Worm (Caenorhabditis elegans) whole organism, L2 larva: Measurements from ENCODE around the gene div-1.

Experiments
- C34F6.9 ChIP-seq: fragments of 150-350 bp; optimal IDR thresholded peaks from 2 replicates; lab custom pipeline; 2014; ENCODE audit warnings: missing biosample characterization, missing genetic modification characterization
- F13H6.1 ChIP-seq: sonication (generic microtip); optimal IDR thresholded peaks from 2 replicates; lab custom pipeline; 2016; ENCODE audit warnings: missing genetic modification characterization, missing compliant biosample characterization
- R02D3.7 ChIP-seq: fragments of 150-350 bp; optimal IDR thresholded peaks from 2 replicates; lab custom pipeline; 2014; ENCODE audit warnings: missing biosample characterization, missing genetic modification characterization
- Y55F3AM.14 ChIP-seq: fragments of 200-800 bp; sonication (Bioruptor generic); optimal IDR thresholded peaks from 2 replicates; lab custom pipeline; 2018; ENCODE audit warnings: mild to moderate bottlenecking, missing genetic modification characterization, missing compliant biosample characterization
- alr-1 ChIP-seq: fragments of 150-350 bp; optimal IDR thresholded peaks from 2 replicates; lab custom pipeline; 2014; ENCODE audit warnings: missing biosample characterization, missing genetic modification characterization
- aly-2 ChIP-seq: fragments of 150-350 bp; optimal IDR thresholded peaks from 2 replicates; lab custom pipeline; 2014; ENCODE audit warnings: missing biosample characterization, missing genetic modification characterization
- ceh-16 ChIP-seq: fragments of 150-350 bp; optimal IDR thresholded peaks from 2 replicates; lab custom pipeline; 2014; ENCODE audit warnings: missing biosample characterization, missing genetic modification characterization
- crh-2 ChIP-seq: sonication (generic microtip); optimal IDR thresholded peaks from 2 replicates; lab custom pipeline; 2017; ENCODE audit warnings: missing biosample characterization, missing genetic modification characterization
- dmd-4 ChIP-seq: sonication (generic microtip); optimal IDR thresholded peaks from 2 replicates; lab custom pipeline; 2017; ENCODE audit warnings: missing biosample characterization, missing genetic modification characterization
- fos-1 ChIP-seq: fragments of 150-350 bp; optimal IDR thresholded peaks from 2 replicates; lab custom pipeline; 2014; ENCODE audit warnings: missing biosample characterization, missing genetic modification characterization
- gmeb-1 ChIP-seq: fragments of 150-350 bp; optimal IDR thresholded peaks from 2 replicates; lab custom pipeline; 2014; ENCODE audit warnings: missing biosample characterization, missing genetic modification characterization
- lin-11 ChIP-seq: fragments of 150-350 bp; sonication (generic microtip); optimal IDR thresholded peaks from 2 replicates; lab custom pipeline; 2014; ENCODE audit warnings: missing biosample characterization, missing genetic modification characterization, inconsistent platforms, mixed read lengths
- lin-13 ChIP-seq: fragments of 150-350 bp; optimal IDR thresholded peaks from 2 replicates; lab custom pipeline; 2014; ENCODE audit warnings: missing biosample characterization, missing genetic modification reagents, missing genetic modification characterization
- lin-39 ChIP-seq: fragments of 150-350 bp; optimal IDR thresholded peaks from 2 replicates; lab custom pipeline; 2014; ENCODE audit warnings: missing biosample characterization, missing genetic modification reagents, missing genetic modification characterization
- lsy-2 ChIP-seq, 2 experiments: fragments of 150-350 bp in 1 of 2; sonication (generic microtip) in 1 of 2; optimal IDR thresholded peaks; 2 replicates each; lab custom pipeline; 2014 to 2017; ENCODE audit warnings: missing biosample characterization in 2 of 2, missing genetic modification characterization in 2 of 2
- mab-5 ChIP-seq: fragments of 150-350 bp; optimal IDR thresholded peaks from 2 replicates; lab custom pipeline; 2014; ENCODE audit warnings: missing biosample characterization, missing genetic modification characterization
- mbf-1 ChIP-seq: sonication (generic microtip); optimal IDR thresholded peaks from 2 replicates; lab custom pipeline; 2017; ENCODE audit warnings: missing biosample characterization, missing genetic modification characterization
- nhr-10 ChIP-seq: sonication (generic microtip); optimal IDR thresholded peaks from 2 replicates; lab custom pipeline; 2017; ENCODE audit warnings: missing biosample characterization, missing genetic modification characterization
- nhr-129 ChIP-seq: fragments of 150-350 bp; optimal IDR thresholded peaks from 2 replicates; lab custom pipeline; 2014; ENCODE audit warnings: missing biosample characterization, missing genetic modification characterization
- nhr-237 ChIP-seq: fragments of 150-350 bp; optimal IDR thresholded peaks from 2 replicates; lab custom pipeline; 2014; ENCODE audit warnings: missing biosample characterization, missing genetic modification characterization
- nhr-77 ChIP-seq: fragments of 150-350 bp; optimal IDR thresholded peaks from 2 replicates; lab custom pipeline; 2014; ENCODE audit warnings: missing biosample characterization, missing genetic modification characterization
- skn-1 ChIP-seq: sonication (generic microtip); optimal IDR thresholded peaks from 2 replicates; lab custom pipeline; 2017; ENCODE audit warnings: missing biosample characterization, missing genetic modification characterization
- snpc-4 ChIP-seq: fragments of 150-350 bp; optimal IDR thresholded peaks from 2 replicates; lab custom pipeline; 2014; ENCODE audit warnings: missing biosample characterization, missing genetic modification characterization
- unc-39 ChIP-seq: fragments of 150-350 bp; optimal IDR thresholded peaks from 2 replicates; lab custom pipeline; 2014; ENCODE audit warnings: missing biosample characterization, missing genetic modification characterization
- unc-55 ChIP-seq: fragments of 150-350 bp; sonication (generic microtip); optimal IDR thresholded peaks from 3 replicates; lab custom pipeline; 2014; ENCODE audit warnings: missing biosample characterization, missing genetic modification reagents, missing genetic modification characterization
- zag-1 ChIP-seq: fragments of 150-350 bp; optimal IDR thresholded peaks from 2 replicates; lab custom pipeline; 2014; ENCODE audit warnings: missing biosample characterization, missing genetic modification characterization
- ztf-11 ChIP-seq: sonication (generic microtip); optimal IDR thresholded peaks from 2 replicates; lab custom pipeline; 2017; ENCODE audit warnings: missing biosample characterization, missing genetic modification characterization
- ztf-4 ChIP-seq: fragments of 150-350 bp; optimal IDR thresholded peaks from 2 replicates; lab custom pipeline; 2014; ENCODE audit warnings: missing biosample characterization, missing genetic modification characterization

The div-1 gene

DNA sequence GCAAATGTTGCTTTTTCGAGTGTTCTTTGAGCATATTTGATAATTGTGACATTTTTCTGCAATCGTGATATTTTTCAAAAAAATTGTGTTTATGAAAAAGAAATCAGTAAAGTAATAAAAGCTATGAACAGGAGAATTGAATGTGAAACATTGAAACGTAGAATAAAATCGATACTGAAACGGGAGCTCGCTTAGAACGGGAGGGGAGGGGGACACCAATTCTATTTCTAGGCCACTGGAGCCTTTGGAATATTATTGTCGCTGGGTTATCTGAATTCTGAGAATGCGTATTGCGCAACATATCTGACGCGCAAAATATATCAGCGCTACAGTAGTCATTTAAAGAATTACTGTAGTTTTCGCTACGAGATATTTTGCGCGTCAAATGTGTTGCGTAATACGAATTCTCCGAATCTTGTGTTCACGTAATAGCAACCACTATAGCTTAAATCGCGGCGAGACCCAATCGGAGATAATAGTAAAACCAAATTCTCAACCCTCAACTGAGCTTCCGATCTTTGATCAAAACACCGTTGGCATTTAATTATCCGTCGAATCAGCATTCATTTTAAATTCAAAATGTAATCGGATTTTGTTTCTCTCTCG is 36.4 kb downstream of the div-1 start, which contains the start of the genes blos-1 and best-18:
TSS of gene blos-1 (minus strand) at position 58 of the 606 bp plus-strand sequence.
TSS of gene best-18 (plus strand) at position 508 of the 606 bp plus-strand sequence.
- TF ChIP-seq ceh-16 (tag; lab: Kevin White, UChicago) (no peak), unc-39 (tag; lab: Kevin White, UChicago) (no peak), snpc-4 (tag; lab: Kevin White, UChicago) (no peak), nhr-10 (tag; lab: Kevin White, UChicago) (no peak), unc-55 (GFP tag; lab: Kevin White, UChicago) (peak; percentile 18), crh-2 (tag; lab: Kevin White, UChicago) (no peak), nhr-237 (tag; lab: Kevin White, UChicago) (no peak), R02D3.7 (tag; lab: Kevin White, UChicago) (no peak), lin-39 (tag; lab: Kevin White, UChicago) (no peak), lsy-2 (tag; optimal IDR thresholded peaks at IDR 0.05; lab: Kevin White, UChicago) (peak in 1 of 2 experiments; percentile 19)

DNA sequence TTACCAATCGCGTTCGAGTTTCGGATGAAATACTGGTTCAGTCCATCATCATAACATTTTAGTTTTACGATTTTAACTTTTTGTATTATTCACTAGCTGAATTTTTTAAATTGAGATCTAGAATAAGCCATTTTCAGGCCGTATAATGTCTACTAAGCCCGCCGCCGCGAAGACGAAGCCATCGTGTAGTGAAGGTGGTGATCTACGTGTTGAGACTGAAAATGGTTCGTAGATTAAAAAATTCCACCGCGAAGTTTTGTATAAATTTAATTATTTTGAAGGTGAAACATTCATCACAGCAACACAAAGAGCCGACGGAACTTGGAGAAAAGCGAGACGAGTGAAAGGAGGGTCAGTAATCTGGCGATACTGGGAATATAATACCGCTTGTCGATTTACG is 38.7 kb downstream of the div-1 start, which contains the start of gene T20G5.9:
TSS of gene T20G5.9 (plus strand) at position 138 of the 400 bp plus-strand sequence.
- no peak for TF ChIP-seq R02D3.7 (tag; lab: Kevin White, UChicago)
- no peak for TF ChIP-seq lsy-2 (tag; optimal IDR thresholded peaks at IDR 0.05; lab: Kevin White, UChicago)

DNA sequence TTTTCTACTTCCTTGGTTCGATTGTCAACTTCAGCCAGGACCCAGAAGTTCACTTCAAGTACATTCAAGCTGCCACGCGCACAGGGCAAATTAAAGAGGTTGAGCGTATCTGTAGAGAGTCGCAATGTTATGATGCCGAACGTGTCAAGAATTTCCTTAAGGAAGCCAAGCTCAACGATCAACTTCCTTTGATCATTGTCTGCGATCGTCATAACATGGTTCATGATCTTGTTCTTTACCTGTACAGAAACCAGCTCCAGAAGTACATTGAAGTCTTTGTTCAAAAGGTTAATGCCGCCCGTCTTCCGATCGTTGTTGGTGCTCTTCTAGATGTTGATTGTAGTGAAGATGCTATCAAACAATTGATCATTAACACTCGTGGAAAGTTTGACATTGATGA is 42.0 kb downstream of the div-1 start:
- no peak for TF ChIP-seq ztf-11

DNA sequence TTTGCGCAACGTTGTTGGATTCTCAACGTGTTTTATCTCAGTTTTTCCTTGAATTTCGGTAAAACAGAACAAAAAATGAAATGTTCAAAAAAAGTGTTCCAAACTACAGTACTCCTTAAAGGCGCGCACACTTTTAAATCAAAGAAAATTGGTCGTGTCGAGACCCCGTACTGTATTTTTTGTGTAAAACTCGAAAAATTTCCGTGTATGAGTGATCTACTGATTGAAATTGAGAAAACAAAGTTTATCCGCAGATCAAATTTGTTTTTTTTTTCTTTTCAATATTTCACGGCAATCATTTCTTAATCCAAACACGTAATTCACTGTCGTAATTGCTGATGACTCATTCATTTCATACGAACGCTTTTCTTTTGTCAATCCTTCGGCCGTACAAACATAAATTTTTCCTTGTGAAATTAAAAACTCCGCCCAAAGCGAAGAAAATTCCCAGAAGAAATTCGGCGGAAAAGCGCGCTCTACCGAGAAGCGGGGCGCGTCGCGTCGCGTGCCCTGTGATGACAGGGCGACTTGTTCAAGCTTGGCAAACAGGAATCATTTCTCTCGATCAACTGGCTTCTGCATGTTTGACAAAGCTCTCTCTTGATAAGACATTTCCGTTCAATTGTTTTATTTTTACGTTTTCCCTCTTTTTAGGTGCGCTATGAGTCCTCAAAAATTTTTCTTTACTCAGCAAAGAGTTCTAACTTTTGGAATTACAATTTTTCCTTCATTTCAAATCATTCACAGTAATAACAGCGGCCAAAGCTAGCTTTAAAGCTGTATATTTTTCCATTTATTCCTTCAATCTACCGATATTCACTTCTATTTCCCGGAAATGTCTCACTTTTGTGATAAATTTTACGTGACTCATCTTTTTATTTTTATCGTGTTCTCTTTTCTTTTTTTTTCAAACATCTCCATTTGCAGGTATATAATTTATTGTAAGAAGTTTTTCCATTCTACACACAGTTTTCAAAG is 45.2 kb downstream of the div-1 start, which contains the start of gene chc-1:
TSS of gene chc-1 (plus strand) at position 928 of the 978 bp plus-strand sequence.
- TF ChIP-seq unc-55 (GFP tag; lab: Kevin White, UChicago) (peak; percentile 51), F13H6.1 (tag; lab: Kevin White, UChicago) (no peak), gmeb-1 (tag; lab: Kevin White, UChicago) (peak; percentile 25), alr-1 (tag; lab: Kevin White, UChicago) (no peak), lsy-2 (tag; optimal IDR thresholded peaks at IDR 0.05; lab: Kevin White, UChicago) (peak in 1 of 2 experiments; percentile 31), ztf-4 (no peak), C34F6.9 (tag; lab: Kevin White, UChicago) (peak; percentile 50), nhr-10 (tag; lab: Kevin White, UChicago) (no peak), nhr-129 (tag; lab: Kevin White, UChicago) (peak; percentile 34), fos-1 (tag; lab: Kevin White, UChicago) (peak; percentile 75), crh-2 (tag; lab: Kevin White, UChicago) (peak; percentile 19)
- TF ChIP-seq, all 48 proteins: peak for 7

ce11 chrIII:10202391-10202790 is 46.0 kb downstream of the div-1 start:
- TF ChIP-seq ceh-16 (tag; lab: Kevin White, UChicago), result no peak
- TF ChIP-seq skn-1 (tag; lab: Kevin White, UChicago), result no peak
- TF ChIP-seq R02D3.7 (tag; lab: Kevin White, UChicago), result no peak
- TF ChIP-seq Y55F3AM.14 (GFP tag; lab: Kevin White, UChicago), result no peak
- no peak for TF ChIP-seq mab-5 (tag; lab: Kevin White, UChicago)
- TF ChIP-seq snpc-4 (tag; lab: Kevin White, UChicago), result no peak
- no peak for TF ChIP-seq lin-13
- TF ChIP-seq aly-2, result no peak
- no peak for TF ChIP-seq fos-1 (tag; lab: Kevin White, UChicago)
- no peak for TF ChIP-seq lin-11 (tag; lab: Kevin White, UChicago)
- no peak for TF ChIP-seq gmeb-1 (tag; lab: Kevin White, UChicago)
- TF ChIP-seq alr-1 (tag; lab: Kevin White, UChicago), result no peak
- TF ChIP-seq mbf-1 (tag; lab: Kevin White, UChicago), result no peak
- TF ChIP-seq zag-1 (tag; lab: Kevin White, UChicago), result no peak
- no peak for TF ChIP-seq nhr-77
- TF ChIP-seq nhr-129 (tag; lab: Kevin White, UChicago), result no peak
- no peak for TF ChIP-seq lsy-2 (tag; optimal IDR thresholded peaks at IDR 0.05; lab: Kevin White, UChicago)

DNA sequence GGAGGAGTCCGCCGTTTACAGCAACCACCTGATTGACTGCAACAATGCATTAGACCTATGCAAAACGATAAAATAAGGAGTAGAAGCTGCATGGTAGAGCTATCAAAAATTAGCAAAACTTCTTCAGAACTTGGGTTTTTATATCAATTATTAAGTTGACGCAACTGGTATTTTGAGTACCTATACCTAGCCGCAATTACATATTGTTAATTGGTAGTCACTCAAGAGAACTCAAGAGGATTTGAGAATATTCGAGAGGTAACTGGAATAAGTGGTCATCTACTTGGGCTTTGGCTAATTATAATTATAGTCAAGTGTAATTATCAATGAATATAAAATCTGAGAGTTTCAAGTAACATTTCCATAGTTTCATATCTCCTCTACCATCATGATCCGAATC is 47.1 kb downstream of the div-1 start, which contains the start of the genes T20G5.13 and T20G5.12:
TSS of gene T20G5.13 (minus strand) at position 101 of the 400 bp plus-strand sequence.
TSS of gene T20G5.12 (plus strand) at position 370 of the 400 bp plus-strand sequence.
- TF ChIP-seq Y55F3AM.14 (GFP tag; lab: Kevin White, UChicago) (no peak), lsy-2 (tag; optimal IDR thresholded peaks at IDR 0.05; lab: Kevin White, UChicago) (no peak), skn-1 (tag; lab: Kevin White, UChicago) (no peak), dmd-4 (no peak), nhr-77 (no peak)
- TF ChIP-seq, all 48 proteins: peak for 0
